Worm (Caenorhabditis elegans) whole organism, young adult: ENCODE results near the gene irld-18.

Source experiments
- B0336.3 ChIP-seq: fragments of 200-800 bp; sonication (Bioruptor generic); IDR thresholded peaks from 2 replicates; pipeline ENCODE4 v1.3.6; 2022; ENCODE audit warnings: missing genetic modification characterization, missing compliant biosample characterization
- F10E7.11 ChIP-seq: sonication (generic microtip); optimal IDR thresholded peaks from 2 replicates; lab custom pipeline; 2017; ENCODE audit warnings: mild to moderate bottlenecking, missing genetic modification characterization, moderate library complexity, missing compliant biosample characterization
- F37B4.10 ChIP-seq: fragments of 200-800 bp; sonication (Bioruptor generic); IDR thresholded peaks from 2 replicates; pipeline ENCODE4 v1.3.6; 2022; ENCODE audit warnings: missing genetic modification characterization, missing compliant biosample characterization
- F57A8.1 ChIP-seq: fragments of 200-800 bp; sonication (Bioruptor generic); optimal IDR thresholded peaks from 2 replicates; lab custom pipeline; 2018; ENCODE audit warnings: mild to moderate bottlenecking, missing genetic modification characterization, moderate library complexity, missing compliant biosample characterization
- Y53G8AR.9 ChIP-seq: fragments of 200-800 bp; sonication (Bioruptor generic); conservative IDR thresholded peaks from 2 replicates; pipeline ENCODE4 v1.3.6; 2022; ENCODE audit warnings: missing genetic modification reagents, missing genetic modification characterization, missing compliant biosample characterization
- Y56A3A.18 ChIP-seq: fragments of 200-800 bp; sonication (Bioruptor generic); IDR thresholded peaks from 2 replicates; pipeline ENCODE4 v1.3.6; 2022; ENCODE audit warnings: missing genetic modification reagents, missing genetic modification characterization, missing compliant biosample characterization
- Y79H2A.3 ChIP-seq: fragments of 200-800 bp; sonication (Bioruptor generic); conservative IDR thresholded peaks from 2 replicates; pipeline ENCODE4 v1.3.6; 2022; ENCODE audit warnings: missing genetic modification reagents, missing genetic modification characterization, missing compliant biosample characterization
- atf-7 ChIP-seq: sonication (generic microtip); optimal IDR thresholded peaks from 2 replicates; lab custom pipeline; 2017; ENCODE audit warnings: mild to moderate bottlenecking, missing genetic modification characterization, missing compliant biosample characterization
- athp-1 ChIP-seq: sonication (generic microtip); optimal IDR thresholded peaks from 2 replicates; lab custom pipeline; 2017; ENCODE audit warnings: mild to moderate bottlenecking, missing genetic modification characterization, missing compliant biosample characterization
- attf-3 ChIP-seq: fragments of 200-800 bp; sonication (Bioruptor generic); conservative IDR thresholded peaks from 2 replicates; pipeline ENCODE4 v1.3.6; 2022; ENCODE audit warnings: missing genetic modification reagents, missing genetic modification characterization, missing compliant biosample characterization
- attf-5 ChIP-seq: fragments of 200-800 bp; sonication (Bioruptor generic); optimal IDR thresholded peaks from 2 replicates; lab custom pipeline; 2018; ENCODE audit warnings: mild to moderate bottlenecking, missing genetic modification characterization, missing compliant biosample characterization
- attf-6 ChIP-seq: fragments of 200-800 bp; sonication (Bioruptor generic); IDR thresholded peaks from 2 replicates; pipeline ENCODE4 v1.3.6; 2022; ENCODE audit warnings: missing genetic modification reagents, missing genetic modification characterization, missing compliant biosample characterization
- bed-1 ChIP-seq: fragments of 200-800 bp; sonication (Bioruptor generic); IDR thresholded peaks from 2 replicates; pipeline ENCODE4 v1.3.6; 2022; ENCODE audit warnings: missing genetic modification reagents, missing genetic modification characterization, missing compliant biosample characterization
- cebp-2 ChIP-seq: fragments of 200-800 bp; sonication (Bioruptor generic); IDR thresholded peaks from 2 replicates; pipeline ENCODE4 v1.3.6; 2022; ENCODE audit warnings: missing genetic modification characterization, missing compliant biosample characterization
- ceh-100 ChIP-seq: fragments of 200-800 bp; sonication (Bioruptor generic); IDR thresholded peaks from 2 replicates; pipeline ENCODE4 v1.3.6; 2022; ENCODE audit warnings: missing genetic modification reagents, missing genetic modification characterization, missing compliant biosample characterization
- ceh-27 ChIP-seq: fragments of 200-800 bp; sonication (Bioruptor generic); optimal IDR thresholded peaks from 2 replicates; lab custom pipeline; 2018; ENCODE audit warnings: mild to moderate bottlenecking, missing genetic modification characterization, moderate library complexity, missing compliant biosample characterization
- ceh-58 ChIP-seq: fragments of 200-800 bp; sonication (Bioruptor generic); IDR thresholded peaks from 2 replicates; pipeline ENCODE4 v1.3.6; 2022; ENCODE audit warnings: missing genetic modification characterization, missing compliant biosample characterization
- chd-7 ChIP-seq: sonication (generic microtip); optimal IDR thresholded peaks from 2 replicates; lab custom pipeline; 2016; ENCODE audit warnings: mild to moderate bottlenecking, missing genetic modification characterization, moderate library complexity, missing compliant biosample characterization
- egl-44 ChIP-seq: fragments of 200-800 bp; sonication (Bioruptor generic); IDR thresholded peaks from 2 replicates; pipeline ENCODE4 v1.3.6; 2022; ENCODE audit warnings: missing genetic modification reagents, missing genetic modification characterization, missing compliant biosample characterization
- egrh-3 ChIP-seq: fragments of 200-800 bp; sonication (Bioruptor generic); IDR thresholded peaks from 2 replicates; pipeline ENCODE4 v1.3.6; 2022; ENCODE audit warnings: missing genetic modification reagents, missing genetic modification characterization, missing compliant biosample characterization
- ekl-4 ChIP-seq: fragments of 200-800 bp; sonication (Bioruptor generic); IDR thresholded peaks from 2 replicates; pipeline ENCODE4 v1.3.6; 2022; ENCODE audit warnings: missing genetic modification reagents, missing genetic modification characterization, missing compliant biosample characterization
- gei-17 ChIP-seq: fragments of 200-800 bp; sonication (Bioruptor generic); optimal IDR thresholded peaks from 2 replicates; lab custom pipeline; 2018; ENCODE audit warnings: mild to moderate bottlenecking, missing genetic modification characterization, missing compliant biosample characterization
- him-1 ChIP-seq: sonication (generic microtip); optimal IDR thresholded peaks from 2 replicates; lab custom pipeline; 2016; ENCODE audit warnings: missing genotype, missing genetic modification reagents, missing genetic modification characterization, missing compliant biosample characterization
- hlh-12 ChIP-seq: sonication (generic microtip); optimal IDR thresholded peaks from 2 replicates; lab custom pipeline; 2016; ENCODE audit warnings: missing genetic modification characterization, missing compliant biosample characterization
- hmg-1.2 ChIP-seq: fragments of 200-800 bp; sonication (Bioruptor generic); IDR thresholded peaks from 2 replicates; pipeline ENCODE4 v1.3.6; 2022; ENCODE audit warnings: missing genetic modification reagents, missing genetic modification characterization, missing compliant biosample characterization
- hsf-1 ChIP-seq: fragments of 200-800 bp; sonication (Bioruptor generic); IDR thresholded peaks from 2 replicates; pipeline ENCODE4 v1.3.6; 2022; ENCODE audit warnings: missing genetic modification reagents, missing genetic modification characterization, missing compliant biosample characterization
- lag-1 ChIP-seq: fragments of 200-800 bp; sonication (Bioruptor generic); IDR thresholded peaks from 2 replicates; pipeline ENCODE4 v1.3.6; 2022; ENCODE audit warnings: missing genetic modification reagents, missing genetic modification characterization, missing compliant biosample characterization
- lin-26 ChIP-seq: fragments of 200-800 bp; sonication (Bioruptor generic); IDR thresholded peaks from 2 replicates; pipeline ENCODE4 v1.3.6; 2022; ENCODE audit warnings: missing genetic modification reagents, missing genetic modification characterization, missing compliant biosample characterization
- lin-35 ChIP-seq, 3 experiments: fragments of 150-350 bp in 2 of 3; sonication (generic microtip) in 1 of 3; optimal IDR thresholded peaks; 2 replicates each; lab custom pipeline; 2014 to 2018; ENCODE audit warnings: missing biosample characterization in 3 of 3, missing genetic modification characterization in 3 of 3, missing genetic modification reagents in 3 of 3
- lin-40 ChIP-seq: sonication (generic microtip); optimal IDR thresholded peaks from 2 replicates; lab custom pipeline; 2016; ENCODE audit warnings: missing genetic modification characterization, mild to moderate bottlenecking, missing compliant biosample characterization, missing genotype, missing genetic modification reagents
- lir-1 ChIP-seq: fragments of 200-800 bp; sonication (Bioruptor generic); conservative IDR thresholded peaks from 2 replicates; pipeline ENCODE4 v1.3.6; 2022; ENCODE audit warnings: missing genetic modification reagents, missing genetic modification characterization, missing compliant biosample characterization
- lsl-1 ChIP-seq: fragments of 200-800 bp; sonication (Bioruptor generic); optimal IDR thresholded peaks from 2 replicates; lab custom pipeline; 2018; ENCODE audit warnings: mild to moderate bottlenecking, missing genetic modification characterization, moderate library complexity, missing compliant biosample characterization
- madf-3 ChIP-seq: fragments of 200-800 bp; sonication (Bioruptor generic); IDR thresholded peaks from 2 replicates; pipeline ENCODE4 v1.3.6; 2022; ENCODE audit warnings: missing genetic modification reagents, missing genetic modification characterization, missing compliant biosample characterization
- madf-6 ChIP-seq: fragments of 200-800 bp; sonication (Bioruptor generic); IDR thresholded peaks from 2 replicates; pipeline ENCODE4 v1.3.6; 2022; ENCODE audit warnings: missing genetic modification reagents, missing genetic modification characterization, missing compliant biosample characterization
- madf-8 ChIP-seq: fragments of 200-800 bp; sonication (Bioruptor generic); conservative IDR thresholded peaks from 2 replicates; pipeline ENCODE4 v1.3.6; 2022; ENCODE audit warnings: missing genetic modification reagents, missing genetic modification characterization, missing compliant biosample characterization
- mcd-1 ChIP-seq: fragments of 200-800 bp; sonication (Bioruptor generic); IDR thresholded peaks from 2 replicates; pipeline ENCODE4 v1.3.6; 2022; ENCODE audit warnings: missing genetic modification reagents, missing genetic modification characterization, missing compliant biosample characterization
- nfya-1 ChIP-seq: sonication (generic microtip); optimal IDR thresholded peaks from 2 replicates; lab custom pipeline; 2017; ENCODE audit warnings: antibody characterized with exemption, missing compliant biosample characterization, missing genetic modification characterization, borderline replicate concordance; ENCODE audit not compliant: insufficient read depth
- nhr-179 ChIP-seq: sonication (generic microtip); optimal IDR thresholded peaks from 2 replicates; lab custom pipeline; 2016; ENCODE audit warnings: mild to moderate bottlenecking, missing genetic modification characterization, missing compliant biosample characterization
- rpc-1 ChIP-seq, 2 experiments: fragments of 150-350 bp in 1 of 2; sonication (generic microtip) in 1 of 2; optimal IDR thresholded peaks; 2 replicates each; lab custom pipeline; 2014 to 2018; ENCODE audit warnings: missing biosample characterization in 1 of 2, missing genetic modification characterization in 1 of 2, missing genetic modification reagents in 1 of 2, missing genotype in 1 of 2
- snpc-1.1 ChIP-seq: sonication (generic microtip); optimal IDR thresholded peaks from 2 replicates; lab custom pipeline; 2017; ENCODE audit warnings: missing genetic modification characterization, mild to moderate bottlenecking, missing compliant biosample characterization, antibody characterized with exemption, moderate library complexity, missing genotype, missing genetic modification reagents; ENCODE audit not compliant: insufficient read depth
- tbp1 ChIP-seq: fragments of 200-800 bp; sonication (Bioruptor generic); optimal IDR thresholded peaks from 2 replicates; lab custom pipeline; 2018; ENCODE audit warnings: mild to moderate bottlenecking, missing genetic modification characterization, missing compliant biosample characterization
- tbx-9 ChIP-seq: sonication (generic microtip); optimal IDR thresholded peaks from 2 replicates; lab custom pipeline; 2016; ENCODE audit warnings: borderline replicate concordance, missing genetic modification characterization, inconsistent platforms, missing compliant biosample characterization
- zim-3 ChIP-seq: sonication (generic microtip); optimal IDR thresholded peaks from 2 replicates; lab custom pipeline; 2017; ENCODE audit warnings: mild to moderate bottlenecking, missing genetic modification characterization, moderate library complexity, missing compliant biosample characterization
- ztf-22 ChIP-seq: fragments of 200-800 bp; sonication (Bioruptor generic); optimal IDR thresholded peaks from 2 replicates; lab custom pipeline; 2018; ENCODE audit warnings: mild to moderate bottlenecking, missing genetic modification characterization, moderate library complexity, missing compliant biosample characterization
- ztf-25 ChIP-seq: fragments of 200-800 bp; sonication (Bioruptor generic); IDR thresholded peaks from 2 replicates; pipeline ENCODE4 v1.3.6; 2022; ENCODE audit warnings: missing genetic modification reagents, missing genetic modification characterization, missing compliant biosample characterization
- ztf-26 ChIP-seq: sonication (generic microtip); optimal IDR thresholded peaks from 2 replicates; lab custom pipeline; 2017; ENCODE audit warnings: missing genetic modification characterization, missing compliant biosample characterization
- ztf-3 ChIP-seq: fragments of 200-800 bp; sonication (Bioruptor generic); optimal IDR thresholded peaks from 2 replicates; lab custom pipeline; 2018; ENCODE audit warnings: mild to moderate bottlenecking, missing genetic modification characterization, missing compliant biosample characterization

irld-18 gene

DNA sequence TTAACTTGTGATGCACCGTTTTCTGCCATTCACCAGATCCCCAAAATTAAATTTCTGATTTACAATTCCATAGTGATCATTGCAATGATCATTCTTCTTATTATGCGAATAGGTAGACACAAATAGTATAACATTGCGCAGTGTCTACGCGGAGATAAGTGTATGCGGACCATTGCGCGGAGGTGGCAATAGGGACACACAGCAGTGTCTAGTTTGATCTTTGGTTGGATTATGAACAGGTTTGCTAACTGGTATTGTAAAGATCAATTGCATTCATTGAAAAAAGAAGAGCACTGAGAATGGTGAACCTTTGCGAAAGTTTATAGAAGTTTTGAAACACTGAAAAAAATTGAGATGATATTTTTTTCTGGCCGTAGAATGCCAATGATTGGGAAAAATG lies 18.5 kb upstream of the irld-18 start:
- TF ChIP-seq attf-6 (GFP tag; lab: Robert Waterston, UW): 0 out of 2 replicates have a peak, but pooled peaks have one; percentile 14
- no peak for TF ChIP-seq F10E7.11 (tag; lab: Kevin White, UChicago)

DNA sequence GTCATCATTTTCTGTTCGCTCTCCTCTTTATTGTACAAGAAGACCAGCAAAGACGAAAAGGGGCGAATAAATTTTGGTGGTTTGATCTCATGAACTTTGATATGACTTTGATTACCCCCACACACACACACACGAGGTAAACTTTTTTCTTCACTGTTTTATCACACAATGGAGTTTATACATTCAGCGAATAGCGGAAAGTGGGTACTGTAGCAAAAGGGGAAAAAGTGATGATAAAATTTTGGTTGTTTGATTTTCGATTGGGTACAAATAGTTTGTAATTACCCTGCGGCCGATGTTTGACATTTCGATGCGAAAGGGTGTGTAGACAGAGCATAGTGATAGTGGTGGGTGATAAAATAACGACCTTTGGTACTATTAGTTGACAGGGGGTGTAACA lies 13.4 kb upstream of the irld-18 start:
- TF ChIP-seq Y53G8AR.9: no peak
- no peak for TF ChIP-seq him-1
- no peak for TF ChIP-seq lin-35 (GFP tag; optimal IDR thresholded peaks at IDR 0.05; lab: Kevin White, UChicago)
- no peak for TF ChIP-seq madf-8 (GFP tag; lab: Robert Waterston, UW)
- no peak; the same call in 1 of the 2 replicates for TF ChIP-seq egl-44 (GFP tag; lab: Robert Waterston, UW)
- TF ChIP-seq tbx-9 (tag; lab: Kevin White, UChicago): no peak
- 0 out of 2 replicates have a peak, but pooled peaks have one; percentile 35 for TF ChIP-seq egrh-3 (GFP tag; lab: Robert Waterston, UW)
- TF ChIP-seq madf-3 (GFP tag; lab: Robert Waterston, UW): no peak
- no peak for TF ChIP-seq mcd-1 (GFP tag; lab: Robert Waterston, UW)
- no peak for TF ChIP-seq gei-17 (GFP tag; lab: Kevin White, UChicago)
- peak; percentile 44 for TF ChIP-seq ztf-3 (GFP tag; lab: Kevin White, UChicago)
- TF ChIP-seq hlh-12 (tag; lab: Kevin White, UChicago): no peak
- TF ChIP-seq rpc-1 (optimal IDR thresholded peaks at IDR 0.05; lab: Kevin White, UChicago): no peak
- TF ChIP-seq rpc-1 (tag; optimal IDR thresholded peaks at IDR 0.05; lab: Kevin White, UChicago): no peak
- no peak for TF ChIP-seq lir-1 (GFP tag; lab: Robert Waterston, UW)
- no peak for TF ChIP-seq nhr-179 (tag; lab: Kevin White, UChicago)
- TF ChIP-seq ztf-26: peak; percentile 89
- no peak for TF ChIP-seq attf-6 (GFP tag; lab: Robert Waterston, UW)
- TF ChIP-seq ceh-27 (GFP tag; lab: Kevin White, UChicago): no peak
- TF ChIP-seq lag-1 (GFP tag; lab: Robert Waterston, UW): no peak
- TF ChIP-seq athp-1 (tag; lab: Kevin White, UChicago): no peak
- no peak; the same call in 1 of the 2 replicates for TF ChIP-seq B0336.3 (GFP tag; lab: Robert Waterston, UW)
- no peak for TF ChIP-seq snpc-1.1 (tag; lab: Kevin White, UChicago)
- TF ChIP-seq hmg-1.2: no peak
- TF ChIP-seq attf-5 (GFP tag; lab: Kevin White, UChicago): no peak
- TF ChIP-seq hsf-1 (GFP tag; lab: Robert Waterston, UW): no peak
- no peak for TF ChIP-seq Y79H2A.3
- TF ChIP-seq F57A8.1 (GFP tag; lab: Kevin White, UChicago): no peak
- peak; percentile 46 for TF ChIP-seq tbp1 (GFP tag; lab: Kevin White, UChicago)
- no peak for TF ChIP-seq F37B4.10 (GFP tag; lab: Robert Waterston, UW)
- no peak for TF ChIP-seq lsl-1 (GFP tag; lab: Kevin White, UChicago)
- TF ChIP-seq attf-3 (GFP tag; lab: Robert Waterston, UW): no peak
- TF ChIP-seq ceh-100 (GFP tag; lab: Robert Waterston, UW): no peak
- TF ChIP-seq lin-40 (tag; lab: Kevin White, UChicago): peak; percentile 94
- no peak for TF ChIP-seq ztf-22 (GFP tag; lab: Kevin White, UChicago)
- no peak for TF ChIP-seq bed-1
- no peak for TF ChIP-seq ztf-25
- TF ChIP-seq nfya-1: no peak
- TF ChIP-seq cebp-2 (GFP tag; lab: Robert Waterston, UW): no peak
- TF ChIP-seq atf-7: peak; percentile 95
- no peak for TF ChIP-seq lin-26 (GFP tag; lab: Robert Waterston, UW)
- no peak for TF ChIP-seq madf-6 (GFP tag; lab: Robert Waterston, UW)
- TF ChIP-seq Y56A3A.18 (GFP tag; lab: Robert Waterston, UW): no peak
- no peak for TF ChIP-seq ekl-4 (GFP tag; lab: Robert Waterston, UW)
- TF ChIP-seq ceh-58: no peak
- TF ChIP-seq zim-3 (tag; lab: Kevin White, UChicago): no peak
- TF ChIP-seq chd-7 (tag; lab: Kevin White, UChicago): no peak
